Worm (Caenorhabditis elegans) whole organism, young adult: Measurements from ENCODE around the gene pcp-1.

ENCODE experiments used
- dpl-1 ChIP-seq: fragments of 150-350 bp; optimal IDR thresholded peaks from 2 replicates; lab custom pipeline; 2014; ENCODE audit warnings: missing biosample characterization, missing genetic modification reagents, missing genetic modification characterization
- lsy-27 ChIP-seq: sonication (generic microtip); optimal IDR thresholded peaks from 2 replicates; lab custom pipeline; 2017; ENCODE audit warnings: missing genetic modification characterization, mild to moderate bottlenecking, missing compliant biosample characterization, antibody characterized with exemption, missing genotype, borderline replicate concordance; ENCODE audit not compliant: insufficient read depth
- sea-2 ChIP-seq: fragments of 200-800 bp; sonication (Bioruptor generic); IDR thresholded peaks from 2 replicates; pipeline ENCODE4 v1.3.6; 2022; ENCODE audit warnings: missing genetic modification characterization, missing compliant biosample characterization

DNA sequence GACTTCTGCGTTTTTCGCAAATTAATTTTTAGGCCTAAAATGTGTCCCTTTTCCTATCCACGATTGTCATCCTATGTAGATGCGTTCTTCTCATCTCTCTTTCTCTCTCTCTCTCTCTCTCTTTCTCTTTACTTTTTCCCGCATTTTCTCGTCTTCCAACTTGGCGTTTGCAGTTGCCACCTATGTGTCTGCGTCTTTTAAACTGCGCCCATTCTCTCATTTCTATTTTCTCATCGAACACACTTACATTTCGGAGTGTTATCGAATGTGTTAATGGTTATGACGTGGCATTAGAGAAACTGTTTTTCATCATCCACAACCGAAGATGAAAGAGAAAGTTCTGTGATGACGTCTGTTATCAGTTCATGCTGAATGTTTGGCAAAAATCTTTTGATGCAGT lies 30.2 kb upstream of the pcp-1 start:
- TF ChIP-seq sea-2 (GFP tag; lab: Robert Waterston, UW), result no peak
- no peak for TF ChIP-seq dpl-1 (GFP tag; lab: Kevin White, UChicago)
- TF ChIP-seq lsy-27 (tag; lab: Kevin White, UChicago), result no peak
